Worm (Caenorhabditis elegans): Measurements from ENCODE around the gene ncap-1.

ncap-1 gene

DNA sequence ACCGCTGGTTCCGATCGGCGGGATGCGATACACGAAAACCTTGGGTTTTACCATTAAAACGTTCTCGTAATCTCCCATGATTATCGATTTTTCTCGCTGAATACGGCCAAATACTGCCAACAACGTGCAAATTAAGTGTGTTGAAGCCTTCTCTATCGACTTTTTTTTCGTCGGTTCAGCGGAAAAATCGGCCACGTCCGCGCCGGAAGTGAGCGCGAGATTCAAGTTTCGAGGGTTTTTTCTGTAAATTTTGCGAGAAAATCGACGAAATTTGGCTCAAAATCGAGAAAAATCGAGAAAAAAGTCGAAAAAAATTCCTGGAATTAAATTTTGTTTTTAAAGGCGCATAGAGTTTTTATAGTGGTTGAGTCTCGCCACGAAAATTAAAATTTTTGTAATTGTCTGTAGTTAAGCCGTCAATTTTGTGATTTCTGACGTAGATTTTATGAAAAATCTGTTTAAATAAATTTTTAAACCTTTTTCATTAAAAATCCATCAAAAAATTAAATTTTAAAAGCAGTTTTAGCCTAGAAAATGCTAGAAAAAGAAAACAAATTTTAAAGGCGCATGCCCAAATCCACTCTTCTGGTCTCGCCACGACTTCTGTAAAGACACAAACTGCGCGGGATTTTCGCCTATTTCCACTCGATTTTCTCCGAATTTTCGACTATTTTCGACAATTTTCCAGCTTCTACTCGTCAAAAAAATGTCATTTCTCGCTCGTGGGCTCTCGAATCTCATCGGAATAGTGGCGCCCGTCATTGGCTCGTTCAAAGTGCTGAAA, at the start of gene ncap-1, which contains the start of gene Y110A2AR.1:
TSS of gene ncap-1 (minus strand) at position 241 of the 784 bp plus-strand sequence.
TSS of gene Y110A2AR.1 (plus strand) at position 637 of the 784 bp plus-strand sequence.
- TF ChIP-seq unc-62 (GFP tag; optimal IDR thresholded peaks at IDR 0.05) (no peak), elt-2 (tag; optimal IDR thresholded peaks at IDR 0.05) (no peak), nhr-28 (tag; optimal IDR thresholded peaks at IDR 0.05) (no peak), nhr-71 (tag; optimal IDR thresholded peaks at IDR 0.05) (no peak), nhr-11 (tag; optimal IDR thresholded peaks at IDR 0.05) (no peak), lin-39 (tag; optimal IDR thresholded peaks at IDR 0.05) (no peak), hpl-2 (GFP tag; optimal IDR thresholded peaks at IDR 0.05) (no peak), ceh-63 (GFP tag; optimal IDR thresholded peaks at IDR 0.05) (no peak), ztf-4 (tag; optimal IDR thresholded peaks at IDR 0.05) (no peak), ets-5 (GFP tag; IDR thresholded peaks at IDR 0.05) (no peak), fkh-8 (tag; optimal IDR thresholded peaks at IDR 0.05) (no peak), nhr-12 (tag; optimal IDR thresholded peaks at IDR 0.05) (no peak), nhr-90 (tag; optimal IDR thresholded peaks at IDR 0.05; ENCODE audit: poor library complexity) (no peak), sptf-1 (tag; optimal IDR thresholded peaks at IDR 0.05) (no peak), hlh-17 (GFP tag; optimal IDR thresholded peaks at IDR 0.05; ENCODE audit: borderline replicate concordance) (no peak), mab-9 (GFP tag; IDR thresholded peaks at IDR 0.05) (no peak), elt-3 (tag; optimal IDR thresholded peaks at IDR 0.05) (no peak), tlp-1 (tag; optimal IDR thresholded peaks at IDR 0.05) (no peak), C04F5.9 (tag; optimal IDR thresholded peaks at IDR 0.05) (no peak), unc-30 (tag; optimal IDR thresholded peaks at IDR 0.05) (no peak), C16A3.4 (tag; optimal IDR thresholded peaks at IDR 0.05) (no peak), nhr-237 (tag; optimal IDR thresholded peaks at IDR 0.05) (no peak), ceh-8 (GFP tag; optimal IDR thresholded peaks at IDR 0.05) (no peak), swsn-7 (tag; optimal IDR thresholded peaks at IDR 0.05) (no peak), mef-2 (tag; optimal IDR thresholded peaks at IDR 0.05) (no peak), hlh-4 (tag; optimal IDR thresholded peaks at IDR 0.05) (no peak), alr-1 (tag; optimal IDR thresholded peaks at IDR 0.05; ENCODE audit: borderline replicate concordance) (no peak), ceh-82 (tag; optimal IDR thresholded peaks at IDR 0.05) (peak in 1 of 3 experiments; percentile 18), efl-1 (optimal IDR thresholded peaks at IDR 0.05) (peak; percentile 37 to 81), efl-1 (GFP tag; optimal IDR thresholded peaks at IDR 0.05 in 1 of 2) (peak; percentile 82 to 98), aha-1 (tag; optimal IDR thresholded peaks at IDR 0.05) (no peak), dpl-1 (GFP tag; optimal IDR thresholded peaks at IDR 0.05) (peak; percentile 49 to 83 (median 74)), mep-1 (tag; optimal IDR thresholded peaks at IDR 0.05) (peak; percentile 1), sox-4 (tag; optimal IDR thresholded peaks at IDR 0.05) (no peak), lsy-2 (tag; optimal IDR thresholded peaks at IDR 0.05) (peak in 1 of 2 experiments; percentile 13), C34B4.2 (tag; optimal IDR thresholded peaks at IDR 0.05) (no peak), ceh-90 (tag; optimal IDR thresholded peaks at IDR 0.05) (no peak), lin-35 (GFP tag; optimal IDR thresholded peaks at IDR 0.05) (peak; percentile 68 to 88), Y116A8C.19 (tag; optimal IDR thresholded peaks at IDR 0.05; ENCODE audit: borderline replicate concordance) (no peak), nhr-84 (tag; optimal IDR thresholded peaks at IDR 0.05) (no peak), nhr-85 (tag) (no peak), grh-1 (GFP tag; IDR thresholded peaks at IDR 0.05) (no peak)

DNA sequence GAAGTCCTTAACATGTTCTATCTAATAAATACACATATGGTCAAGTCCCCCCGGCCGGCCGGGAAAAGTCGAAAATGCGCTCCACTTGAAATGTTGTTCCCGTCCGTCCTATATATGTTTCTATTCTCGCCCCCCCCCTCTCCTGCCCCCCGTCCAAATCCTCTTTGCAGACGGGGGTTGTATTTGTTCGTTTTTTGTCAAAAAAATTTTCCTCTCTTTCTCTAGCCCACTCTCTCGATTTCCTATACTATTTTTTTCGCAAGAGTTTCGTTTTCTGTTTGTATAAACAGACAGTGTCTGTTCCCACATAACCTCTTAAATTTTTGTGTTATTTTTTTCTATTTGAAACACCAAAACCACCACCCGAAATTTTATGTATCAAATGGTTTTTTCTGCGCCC, 48.0 kb upstream of the ncap-1 start:
- TF ChIP-seq hlh-4 (tag; optimal IDR thresholded peaks at IDR 0.05) (no peak), jun-1 (tag; optimal IDR thresholded peaks at IDR 0.05) (no peak), fkh-10 (GFP tag; optimal IDR thresholded peaks at IDR 0.05) (no peak), nhr-84 (tag; optimal IDR thresholded peaks at IDR 0.05) (no peak), tbx-2 (tag; optimal IDR thresholded peaks at IDR 0.05) (peak; percentile 37), nhr-77 (tag; optimal IDR thresholded peaks at IDR 0.05) (peak; percentile 31), sox-4 (tag; optimal IDR thresholded peaks at IDR 0.05) (no peak), pqm-1 (tag; optimal IDR thresholded peaks at IDR 0.05) (no peak), ceh-88 (GFP tag; IDR thresholded peaks at IDR 0.05) (no peak), ceh-63 (GFP tag; optimal IDR thresholded peaks at IDR 0.05) (no peak), lin-14 (GFP tag; optimal IDR thresholded peaks at IDR 0.05) (peak; percentile 67), efl-1 (optimal IDR thresholded peaks at IDR 0.05) (peak; percentile 6 to 23), efl-1 (GFP tag; optimal IDR thresholded peaks at IDR 0.05 in 1 of 2) (peak in 1 of 2 experiments; percentile 88), efl-3 (GFP tag; optimal IDR thresholded peaks at IDR 0.05) (no peak), ceh-90 (tag; optimal IDR thresholded peaks at IDR 0.05) (no peak), snpc-4 (tag; optimal IDR thresholded peaks at IDR 0.05) (no peak), ztf-4 (tag; optimal IDR thresholded peaks at IDR 0.05) (no peak), aha-1 (tag; optimal IDR thresholded peaks at IDR 0.05) (no peak), sup-37 (GFP tag; optimal IDR thresholded peaks at IDR 0.05) (no peak), lin-35 (GFP tag; optimal IDR thresholded peaks at IDR 0.05) (no peak), ceh-82 (tag; optimal IDR thresholded peaks at IDR 0.05) (no peak)
